Worm (Caenorhabditis elegans) whole organism, young adult: ENCODE results near the gene vang-1.

Experiments
- C17E4.6 ChIP-seq: fragments of 200-800 bp; sonication (Bioruptor generic); IDR thresholded peaks from 2 replicates; pipeline ENCODE4 v1.3.6; 2022; ENCODE audit warnings: missing genetic modification reagents, missing genetic modification characterization, missing compliant biosample characterization
- D2030.7 ChIP-seq: fragments of 200-800 bp; sonication (Bioruptor generic); IDR thresholded peaks from 2 replicates; pipeline ENCODE4 v1.3.6; 2022; ENCODE audit warnings: missing genetic modification reagents, missing genetic modification characterization, missing compliant biosample characterization
- F23B12.7 ChIP-seq: sonication (generic microtip); optimal IDR thresholded peaks from 2 replicates; lab custom pipeline; 2017; ENCODE audit warnings: missing genetic modification characterization, mild to moderate bottlenecking, missing compliant biosample characterization, antibody characterized with exemption, moderate library complexity; ENCODE audit not compliant: insufficient read depth
- bed-2 ChIP-seq: fragments of 200-800 bp; sonication (Bioruptor generic); IDR thresholded peaks from 2 replicates; pipeline ENCODE4 v1.3.6; 2022; ENCODE audit warnings: missing genetic modification reagents, missing genetic modification characterization, missing compliant biosample characterization
- ceh-100 ChIP-seq: fragments of 200-800 bp; sonication (Bioruptor generic); IDR thresholded peaks from 2 replicates; pipeline ENCODE4 v1.3.6; 2022; ENCODE audit warnings: missing genetic modification reagents, missing genetic modification characterization, missing compliant biosample characterization
- chd-7 ChIP-seq: sonication (generic microtip); optimal IDR thresholded peaks from 2 replicates; lab custom pipeline; 2016; ENCODE audit warnings: mild to moderate bottlenecking, missing genetic modification characterization, moderate library complexity, missing compliant biosample characterization
- gei-17 ChIP-seq: fragments of 200-800 bp; sonication (Bioruptor generic); optimal IDR thresholded peaks from 2 replicates; lab custom pipeline; 2018; ENCODE audit warnings: mild to moderate bottlenecking, missing genetic modification characterization, missing compliant biosample characterization
- hlh-26 ChIP-seq: fragments of 200-800 bp; sonication (Bioruptor generic); conservative IDR thresholded peaks from 2 replicates; pipeline ENCODE4 v1.3.6; 2022; ENCODE audit warnings: missing genetic modification reagents, missing genetic modification characterization, missing compliant biosample characterization
- lag-1 ChIP-seq: fragments of 200-800 bp; sonication (Bioruptor generic); IDR thresholded peaks from 2 replicates; pipeline ENCODE4 v1.3.6; 2022; ENCODE audit warnings: missing genetic modification reagents, missing genetic modification characterization, missing compliant biosample characterization
- let-607 ChIP-seq, 2 experiments: fragments of 200-800 bp in 1 of 2; sonication (Bioruptor generic) in 1 of 2; sonication (generic microtip) in 1 of 2; optimal IDR thresholded peaks; 2 replicates each; lab custom pipeline; 2016 to 2018; ENCODE audit warnings: mild to moderate bottlenecking in 2 of 2, missing compliant biosample characterization in 2 of 2, missing genetic modification characterization in 2 of 2, moderate library complexity in 2 of 2, missing genotype in 1 of 2
- lin-26 ChIP-seq: fragments of 200-800 bp; sonication (Bioruptor generic); IDR thresholded peaks from 2 replicates; pipeline ENCODE4 v1.3.6; 2022; ENCODE audit warnings: missing genetic modification reagents, missing genetic modification characterization, missing compliant biosample characterization
- mcd-1 ChIP-seq: fragments of 200-800 bp; sonication (Bioruptor generic); IDR thresholded peaks from 2 replicates; pipeline ENCODE4 v1.3.6; 2022; ENCODE audit warnings: missing genetic modification reagents, missing genetic modification characterization, missing compliant biosample characterization
- nhr-80 ChIP-seq: sonication (generic microtip); optimal IDR thresholded peaks from 2 replicates; lab custom pipeline; 2016; ENCODE audit warnings: missing genetic modification characterization, missing compliant biosample characterization
- unc-62 ChIP-seq: fragments of 150-350 bp; optimal IDR thresholded peaks from 2 replicates; lab custom pipeline; 2014; ENCODE audit warnings: missing biosample characterization, missing genetic modification reagents, missing genetic modification characterization

DNA sequence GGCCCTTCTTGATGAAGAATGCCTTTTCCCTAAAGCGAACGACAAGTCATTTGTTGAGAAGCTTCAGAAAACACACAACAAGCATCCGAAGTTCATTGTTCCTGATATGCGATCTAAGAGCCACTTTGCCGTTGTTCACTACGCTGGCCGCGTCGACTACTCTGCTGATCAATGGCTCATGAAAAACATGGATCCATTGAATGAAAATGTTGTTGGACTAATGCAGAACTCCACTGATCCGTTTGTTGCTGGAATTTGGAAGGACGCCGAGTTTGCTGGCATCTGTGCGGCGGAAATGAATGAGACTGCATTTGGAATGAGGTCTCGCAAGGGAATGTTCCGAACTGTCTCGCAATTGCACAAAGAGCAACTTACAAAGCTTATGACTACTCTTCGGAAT lies 27.0 kb downstream of the vang-1 start:
- TF ChIP-seq ceh-100 (GFP tag; lab: Robert Waterston, UW) (no peak), F23B12.7 (tag; lab: Kevin White, UChicago) (no peak), let-607 (tag; optimal IDR thresholded peaks at IDR 0.05; lab: Kevin White, UChicago) (no peak), mcd-1 (GFP tag; lab: Robert Waterston, UW) (no peak), lin-26 (GFP tag; lab: Robert Waterston, UW) (no peak), lag-1 (GFP tag; lab: Robert Waterston, UW) (no peak), bed-2 (GFP tag; lab: Robert Waterston, UW) (no peak), D2030.7 (no peak), unc-62 (GFP tag; lab: Kevin White, UChicago) (no peak), C17E4.6 (GFP tag; lab: Robert Waterston, UW) (no peak), nhr-80 (tag; lab: Kevin White, UChicago) (no peak), gei-17 (GFP tag; lab: Kevin White, UChicago) (no peak), chd-7 (tag; lab: Kevin White, UChicago) (no peak), hlh-26 (GFP tag; lab: Robert Waterston, UW) (no peak)
